Worm (Caenorhabditis elegans) whole organism, L4 larva: Measurements from ENCODE around the gene ndus-8.

Experiments
- F44E2.7 ChIP-seq: fragments of 200-800 bp; sonication (Bioruptor generic); IDR thresholded peaks from 2 replicates; pipeline ENCODE4 v2.1.2; 2022; ENCODE audit warnings: missing genetic modification characterization, missing compliant biosample characterization
- R02D3.7 ChIP-seq: fragments of 150-350 bp; sonication (generic microtip); optimal IDR thresholded peaks from 3 replicates; lab custom pipeline; 2014; ENCODE audit warnings: missing biosample characterization, missing genetic modification characterization
- ZK546.5 ChIP-seq, 2 experiments: sonication (generic microtip); optimal IDR thresholded peaks; 2 replicates each; lab custom pipeline; 2017; ENCODE audit warnings: missing biosample characterization in 2 of 2, missing genetic modification characterization in 2 of 2
- cey-2 ChIP-seq: sonication (generic microtip); optimal IDR thresholded peaks from 3 replicates; lab custom pipeline; 2017; ENCODE audit warnings: missing genetic modification characterization, mild to moderate bottlenecking, missing compliant biosample characterization, antibody characterized with exemption, borderline replicate concordance; ENCODE audit not compliant: insufficient read depth
- fkh-10 ChIP-seq: fragments of 150-350 bp; optimal IDR thresholded peaks from 2 replicates; lab custom pipeline; 2014; ENCODE audit warnings: missing biosample characterization, missing genetic modification reagents, missing genetic modification characterization
- jun-1 ChIP-seq: fragments of 150-350 bp; optimal IDR thresholded peaks from 2 replicates; lab custom pipeline; 2014; ENCODE audit warnings: missing biosample characterization, missing genetic modification reagents, missing genetic modification characterization
- lin-13 ChIP-seq: fragments of 150-350 bp; optimal IDR thresholded peaks from 2 replicates; lab custom pipeline; 2014; ENCODE audit warnings: missing biosample characterization, missing genetic modification reagents, missing genetic modification characterization
- mep-1 ChIP-seq: fragments of 150-350 bp; sonication (generic microtip); optimal IDR thresholded peaks from 3 replicates; lab custom pipeline; 2014; ENCODE audit warnings: missing biosample characterization, missing genetic modification characterization
- nhr-237 ChIP-seq: sonication (generic microtip); optimal IDR thresholded peaks from 2 replicates; lab custom pipeline; 2017; ENCODE audit warnings: missing biosample characterization, missing genetic modification characterization
- nhr-48 ChIP-seq: sonication (generic microtip); optimal IDR thresholded peaks from 2 replicates; lab custom pipeline; 2016; ENCODE audit warnings: mild to moderate bottlenecking, missing genetic modification characterization, missing compliant biosample characterization
- nhr-6 ChIP-seq: fragments of 150-350 bp; optimal IDR thresholded peaks from 2 replicates; lab custom pipeline; 2014; ENCODE audit warnings: missing biosample characterization, missing genetic modification characterization
- nhr-77 ChIP-seq: fragments of 150-350 bp; optimal IDR thresholded peaks from 2 replicates; lab custom pipeline; 2014; ENCODE audit warnings: missing biosample characterization, missing genetic modification characterization
- skn-1 ChIP-seq: fragments of 150-350 bp; optimal IDR thresholded peaks from 2 replicates; lab custom pipeline; 2014; ENCODE audit warnings: missing biosample characterization, missing genetic modification characterization

ce11 chrIII:7195325-7195724, 38.7 kb downstream of the ndus-8 start, which contains the start of gene F37C12.18:
- TF ChIP-seq F44E2.7 (GFP tag; lab: Robert Waterston, UW) (no peak), ZK546.5 (tag; optimal IDR thresholded peaks at IDR 0.05; lab: Kevin White, UChicago) (no peak), nhr-77 (tag; lab: Kevin White, UChicago) (no peak), mep-1 (tag; lab: Kevin White, UChicago) (no peak), nhr-48 (no peak), lin-13 (no peak), R02D3.7 (tag; lab: Kevin White, UChicago) (no peak), jun-1 (no peak), skn-1 (no peak), cey-2 (tag; lab: Kevin White, UChicago) (no peak), fkh-10 (GFP tag; lab: Kevin White, UChicago) (no peak), nhr-6 (tag; lab: Kevin White, UChicago) (no peak), nhr-237 (tag; lab: Kevin White, UChicago) (no peak)
